Fruit fly (Drosophila melanogaster): ENCODE data around the gene sba.

sba gene

DNA sequence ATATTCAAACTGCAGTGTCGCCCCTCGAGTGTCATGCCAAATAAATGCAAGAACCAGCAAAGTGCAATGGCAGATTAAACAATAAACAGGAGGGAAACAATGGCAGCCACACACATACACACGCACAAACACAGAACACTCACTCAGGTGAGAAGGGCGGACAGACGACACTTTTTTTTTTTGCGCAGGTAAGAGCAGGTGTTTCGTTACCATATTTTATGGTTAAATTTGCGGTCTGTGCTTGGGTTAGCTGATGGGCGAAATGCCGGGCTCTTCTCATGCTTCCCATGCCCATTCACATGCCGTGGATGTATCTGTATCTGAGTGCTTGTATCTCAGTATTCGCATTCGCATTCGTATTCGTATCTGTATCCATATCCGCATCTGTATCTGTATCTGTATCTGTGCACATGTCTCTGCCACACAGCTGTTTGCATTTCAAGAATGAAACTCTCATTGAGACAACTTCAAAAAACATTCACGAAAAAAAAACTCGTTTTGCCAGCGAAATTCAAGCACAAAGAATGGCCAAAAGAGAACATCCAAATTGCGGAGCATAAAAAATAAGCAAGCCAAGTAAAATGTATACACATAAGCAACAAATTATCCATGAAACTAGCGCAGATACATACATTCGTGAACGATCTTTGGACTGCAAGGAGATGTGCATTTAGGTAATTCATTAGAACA, 53.4 kb downstream of the sba start (continued):
- no peak for TF ChIP-seq CG10462 (GFP tag; optimal IDR thresholded peaks at IDR 0.05)
- no peak for TF ChIP-seq kah (GFP tag; optimal IDR thresholded peaks at IDR 0.05)
- no peak for TF ChIP-seq da (GFP tag; optimal IDR thresholded peaks at IDR 0.05)
- no peak for TF ChIP-seq sd (tag; optimal IDR thresholded peaks at IDR 0.05)
- peak; percentile 77 for TF ChIP-seq cad (GFP tag; optimal IDR thresholded peaks at IDR 0.05)
- no peak for TF ChIP-seq hth (optimal IDR thresholded peaks at IDR 0.05)
- TF ChIP-seq Scr (GFP tag; IDR thresholded peaks at IDR 0.05; ENCODE audit: partially characterized antibody) = no peak
- TF ChIP-seq eve (GFP tag; optimal IDR thresholded peaks at IDR 0.05) = peak in 1 of 2 experiments; percentile 34
- TF ChIP-seq dan (GFP tag; IDR thresholded peaks at IDR 0.05) = no peak
- TF ChIP-seq fd96Cb (tag; optimal IDR thresholded peaks at IDR 0.05) = no peak
- TF ChIP-seq Med (GFP tag) = peak; percentile 0
- TF ChIP-seq D (optimal IDR thresholded peaks at IDR 0.05) = peak; percentile 86
- TF ChIP-seq D (GFP tag; optimal IDR thresholded peaks at IDR 0.05) = no peak

- TF ChIP-seq so (GFP tag; IDR thresholded peaks at IDR 0.05) (0 out of 3 replicates have a peak, but pooled peaks have one; percentile 30), Elba2 (GFP tag; optimal IDR thresholded peaks at IDR 0.05) (no peak), Med (GFP tag) (peak; percentile 54), CG7839 (tag; optimal IDR thresholded peaks at IDR 0.05) (peak; percentile 8), org-1 (GFP tag; optimal IDR thresholded peaks at IDR 0.05) (no peak), prd (optimal IDR thresholded peaks at IDR 0.05) (no peak), prd (GFP tag; IDR thresholded peaks at IDR 0.05) (peak; percentile 27; the same call in 1 of the 3 replicates), H15 (GFP tag; IDR thresholded peaks at IDR 0.05) (0 out of 3 replicates have a peak, but pooled peaks have one; percentile 20), Ptx1 (GFP tag; IDR thresholded peaks at IDR 0.05) (peak; percentile 38; the same call in 1 of the 2 replicates), pan (optimal IDR thresholded peaks at IDR 0.05) (no peak), pan (GFP tag; optimal IDR thresholded peaks at IDR 0.05 in 1 of 2, IDR thresholded peaks at IDR 0.05 in 1 of 2) (peak in 1 of 2 experiments; percentile 5), Drgx (GFP tag; IDR thresholded peaks at IDR 0.05) (peak; percentile 52), Doc2 (GFP tag; IDR thresholded peaks at IDR 0.05) (no peak), Rx (GFP tag; IDR thresholded peaks at IDR 0.05) (0 out of 2 replicates have a peak, but pooled peaks have one; percentile 26), tna (GFP tag; IDR thresholded peaks at IDR 0.05; ENCODE audit: partially characterized antibody) (no peak), row (GFP tag; IDR thresholded peaks at IDR 0.05) (0 out of 3 replicates have a peak, but pooled peaks have one; percentile 19), CG11456 (GFP tag; IDR thresholded peaks at IDR 0.05) (0 out of 3 replicates have a peak, but pooled peaks have one; percentile 48), CG1603 (tag; optimal IDR thresholded peaks at IDR 0.05) (peak; percentile 6), Sox102F (GFP tag; optimal IDR thresholded peaks at IDR 0.05) (peak; percentile 16), Ets65A (GFP tag) (peak; percentile 74), Optix (GFP tag; IDR thresholded peaks at IDR 0.05) (0 out of 3 replicates have a peak, but pooled peaks have one; percentile 8), CG33213 (GFP tag; optimal IDR thresholded peaks at IDR 0.05) (no peak), Ada2b (GFP tag; IDR thresholded peaks at IDR 0.05) (0 out of 2 replicates have a peak, but pooled peaks have one; percentile 8), CG11504 (tag; optimal IDR thresholded peaks at IDR 0.05) (peak; percentile 19), zf30C (GFP tag; optimal IDR thresholded peaks at IDR 0.05) (peak; percentile 5), cad (GFP tag; optimal IDR thresholded peaks at IDR 0.05) (no peak), Xrp1 (GFP tag; IDR thresholded peaks at IDR 0.05) (peak; percentile 42; the same call in 1 of the 2 replicates), CG17361 (GFP tag; IDR thresholded peaks at IDR 0.05) (0 out of 3 replicates have a peak, but pooled peaks have one; percentile 10), ttk (GFP tag; IDR thresholded peaks at IDR 0.05) (peak; percentile 33; the same call in 1 of the 2 replicates)
Observed at dm6 chr3R:23867825-23868224, 54.9 kb downstream of the sba start.

Measured in whole organism, embryonic.